Fruit fly (Drosophila melanogaster): ENCODE data around the gene CG14563.

The CG14563 gene

dm6 chr3L:21843307-21843706, 1.1 kb upstream of the CG14563 start (continued):
- TF ChIP-seq z (GFP tag; IDR thresholded peaks at IDR 0.05) (peak; percentile 92), sob (GFP tag; IDR thresholded peaks at IDR 0.05) (no peak), Hr78 (GFP tag; optimal IDR thresholded peaks at IDR 0.05) (no peak), chn (GFP tag; optimal IDR thresholded peaks at IDR 0.05) (no peak), CG3847 (GFP tag; IDR thresholded peaks at IDR 0.05) (no peak), CG16813 (GFP tag; IDR thresholded peaks at IDR 0.05; ENCODE audit: partially characterized antibody) (no peak), dati (GFP tag; IDR thresholded peaks at IDR 0.05) (no peak), Side (GFP tag; optimal IDR thresholded peaks at IDR 0.05) (no peak)

- TF ChIP-seq CG4854 (GFP tag; optimal IDR thresholded peaks at IDR 0.05): peak; percentile 3
- TF ChIP-seq br (optimal IDR thresholded peaks at IDR 0.05): no peak
- peak in 1 of 2 experiments; percentile 51 for TF ChIP-seq Hr51 (GFP tag; optimal IDR thresholded peaks at IDR 0.05)
- no peak for TF ChIP-seq ssp (GFP tag; IDR thresholded peaks at IDR 0.05)
- TF ChIP-seq Kr (GFP tag; optimal IDR thresholded peaks at IDR 0.05): no peak
- TF ChIP-seq CoRest (tag; optimal IDR thresholded peaks at IDR 0.05): peak; percentile 29
- TF ChIP-seq CG17328 (GFP tag; IDR thresholded peaks at IDR 0.05): peak; percentile 42; the same call in 1 of the 2 replicates
- TF ChIP-seq Optix (GFP tag; IDR thresholded peaks at IDR 0.05): 0 out of 3 replicates have a peak, but pooled peaks have one; percentile 6
- peak; percentile 0 for TF ChIP-seq cwo (GFP tag; optimal IDR thresholded peaks at IDR 0.05)
- TF ChIP-seq CG7839 (tag; optimal IDR thresholded peaks at IDR 0.05): peak; percentile 5
- no peak for TF ChIP-seq CG8281 (tag; optimal IDR thresholded peaks at IDR 0.05)
- no peak for TF ChIP-seq seq (GFP tag; IDR thresholded peaks at IDR 0.05)
- peak; percentile 11 for TF ChIP-seq nmo (GFP tag; optimal IDR thresholded peaks at IDR 0.05)
- TF ChIP-seq CG17385 (GFP tag; optimal IDR thresholded peaks at IDR 0.05): no peak
- TF ChIP-seq CG9817 (tag; optimal IDR thresholded peaks at IDR 0.05): peak; percentile 37
- TF ChIP-seq gcm2 (GFP tag; optimal IDR thresholded peaks at IDR 0.05): no peak
- no peak for TF ChIP-seq CG12391 (tag; optimal IDR thresholded peaks at IDR 0.05)
- no peak for TF ChIP-seq tll (GFP tag; optimal IDR thresholded peaks at IDR 0.05)
- peak; percentile 2 for TF ChIP-seq CG17359 (tag; optimal IDR thresholded peaks at IDR 0.05)
- no peak for TF ChIP-seq Hr3 (GFP tag; optimal IDR thresholded peaks at IDR 0.05)
- peak; percentile 41 for TF ChIP-seq cg (GFP tag; optimal IDR thresholded peaks at IDR 0.05)
- TF ChIP-seq scrt (GFP tag; optimal IDR thresholded peaks at IDR 0.05): no peak
- TF ChIP-seq CG17912 (GFP tag; optimal IDR thresholded peaks at IDR 0.05): no peak
- TF ChIP-seq CG2889 (GFP tag; IDR thresholded peaks at IDR 0.05): 0 out of 3 replicates have a peak, but pooled peaks have one; percentile 39
- no peak for TF ChIP-seq Eip74EF (GFP tag; optimal IDR thresholded peaks at IDR 0.05)
- no peak for TF ChIP-seq CG7271 (tag; optimal IDR thresholded peaks at IDR 0.05)
- peak; percentile 91 for TF ChIP-seq amos (GFP tag; IDR thresholded peaks at IDR 0.05; ENCODE audit: partially characterized antibody)
- TF ChIP-seq tin (GFP tag; optimal IDR thresholded peaks at IDR 0.05): peak; percentile 42
- TF ChIP-seq D19B (GFP tag; optimal IDR thresholded peaks at IDR 0.05): no peak
- TF ChIP-seq Meics (GFP tag; optimal IDR thresholded peaks at IDR 0.05): peak; percentile 13
- peak; percentile 86 for TF ChIP-seq CG42726 (GFP tag; IDR thresholded peaks at IDR 0.05; ENCODE audit: partially characterized antibody)
- TF ChIP-seq Vsx1 (GFP tag; optimal IDR thresholded peaks at IDR 0.05): no peak
- no peak for TF ChIP-seq CG8388 (GFP tag; optimal IDR thresholded peaks at IDR 0.05)
- TF ChIP-seq vnd (GFP tag; IDR thresholded peaks at IDR 0.05; ENCODE audit: partially characterized antibody): peak; percentile 75
- no peak for TF ChIP-seq CG12219 (GFP tag; optimal IDR thresholded peaks at IDR 0.05)
- TF ChIP-seq maf-S (GFP tag; optimal IDR thresholded peaks at IDR 0.05): peak; percentile 2
- TF ChIP-seq pan (optimal IDR thresholded peaks at IDR 0.05): no peak
- TF ChIP-seq pan (GFP tag; optimal IDR thresholded peaks at IDR 0.05 in 1 of 2, IDR thresholded peaks at IDR 0.05 in 1 of 2): no peak
- no peak for TF ChIP-seq CG11560 (tag; IDR thresholded peaks at IDR 0.05)
- TF ChIP-seq C15 (GFP tag; IDR thresholded peaks at IDR 0.05): no peak
- peak; percentile 62 for TF ChIP-seq lab (GFP tag; optimal IDR thresholded peaks at IDR 0.05)
Observed at dm6 chr3L:21841079-21841478, 1.1 kb downstream of the CG14563 start, which contains the start of gene P5CDh1. TSS of gene P5CDh1 (minus strand) at chr3L:21841356.

Data from whole organism, embryonic.